Worm (Caenorhabditis elegans): ENCODE results near the gene sru-28.

- TF ChIP-seq unc-62 (GFP tag; optimal IDR thresholded peaks at IDR 0.05) (no peak), nhr-76 (tag; optimal IDR thresholded peaks at IDR 0.05) (no peak), sptf-1 (tag; optimal IDR thresholded peaks at IDR 0.05) (no peak), mep-1 (tag; optimal IDR thresholded peaks at IDR 0.05) (no peak), drap-1 (GFP tag; optimal IDR thresholded peaks at IDR 0.05) (no peak), nhr-237 (tag; optimal IDR thresholded peaks at IDR 0.05) (no peak), bed-3 (GFP tag; optimal IDR thresholded peaks at IDR 0.05) (no peak), nhr-28 (tag; optimal IDR thresholded peaks at IDR 0.05) (no peak)
Measured at ce11 chrV:1540249-1540648, 34.2 kb downstream of the sru-28 start.
